Fruit fly (Drosophila melanogaster) whole organism, adult: Measurements from ENCODE around the gene CCAP.

Experiments
- CG11617 ChIP-seq: fragments of 200-800 bp; sonication (Bioruptor generic); optimal IDR thresholded peaks from 2 replicates; lab custom pipeline; 2017; ENCODE audit warnings: mild to moderate bottlenecking, missing biosample characterization, missing genetic modification reagents, missing genetic modification characterization
- CG33017 ChIP-seq: fragments of 200-800 bp; sonication (Bioruptor generic); optimal IDR thresholded peaks from 2 replicates; lab custom pipeline; 2018; ENCODE audit warnings: missing biosample characterization, mild to moderate bottlenecking, missing genetic modification characterization, moderate library complexity
- CG7045 ChIP-seq: fragments of 200-800 bp; sonication (Bioruptor generic); optimal IDR thresholded peaks from 2 replicates; lab custom pipeline; 2017; ENCODE audit warnings: missing biosample characterization, mild to moderate bottlenecking, missing genetic modification characterization
- CG7101 ChIP-seq: fragments of 200-800 bp; sonication (Bioruptor generic); optimal IDR thresholded peaks from 2 replicates; lab custom pipeline; 2018; ENCODE audit warnings: missing biosample characterization, mild to moderate bottlenecking, missing genetic modification characterization, moderate library complexity
- Crg-1 ChIP-seq: fragments of 200-800 bp; sonication (Bioruptor generic); optimal IDR thresholded peaks from 2 replicates; lab custom pipeline; 2016; ENCODE audit warnings: missing biosample characterization, missing genetic modification characterization
- Hr96 ChIP-seq: fragments of 200-800 bp; sonication (Bioruptor generic); optimal IDR thresholded peaks from 2 replicates; lab custom pipeline; 2016; ENCODE audit warnings: missing biosample characterization, missing genetic modification characterization
- Mnt ChIP-seq: fragments of 200-800 bp; sonication (Bioruptor generic); optimal IDR thresholded peaks from 2 replicates; lab custom pipeline; 2016; ENCODE audit warnings: missing biosample characterization, mild to moderate bottlenecking, missing genetic modification characterization
- bab1 ChIP-seq: fragments of 200-800 bp; sonication (Bioruptor generic); optimal IDR thresholded peaks from 3 replicates; lab custom pipeline; 2019; ENCODE audit warnings: missing biosample characterization, mild to moderate bottlenecking, missing genetic modification characterization, moderate library complexity
- cic ChIP-seq: fragments of 200-800 bp; sonication (Bioruptor generic); optimal IDR thresholded peaks from 2 replicates; lab custom pipeline; 2017; ENCODE audit warnings: missing biosample characterization, mild to moderate bottlenecking, missing genetic modification characterization, moderate library complexity
- kay ChIP-seq: fragments of 200-800 bp; sonication (Bioruptor generic); peaks from one replicate; lab custom pipeline; 2016; ENCODE audit warnings: missing biosample characterization, missing genetic modification characterization, borderline replicate concordance
- tj ChIP-seq: fragments of 200-800 bp; sonication (Bioruptor generic); optimal IDR thresholded peaks from 3 replicates; lab custom pipeline; 2017; ENCODE audit warnings: missing biosample characterization, mild to moderate bottlenecking, missing genetic modification characterization, moderate library complexity
- toe ChIP-seq: fragments of 200-800 bp; sonication (Bioruptor generic); optimal IDR thresholded peaks from 2 replicates; lab custom pipeline; 2016; ENCODE audit warnings: missing biosample characterization, missing genetic modification characterization

DNA sequence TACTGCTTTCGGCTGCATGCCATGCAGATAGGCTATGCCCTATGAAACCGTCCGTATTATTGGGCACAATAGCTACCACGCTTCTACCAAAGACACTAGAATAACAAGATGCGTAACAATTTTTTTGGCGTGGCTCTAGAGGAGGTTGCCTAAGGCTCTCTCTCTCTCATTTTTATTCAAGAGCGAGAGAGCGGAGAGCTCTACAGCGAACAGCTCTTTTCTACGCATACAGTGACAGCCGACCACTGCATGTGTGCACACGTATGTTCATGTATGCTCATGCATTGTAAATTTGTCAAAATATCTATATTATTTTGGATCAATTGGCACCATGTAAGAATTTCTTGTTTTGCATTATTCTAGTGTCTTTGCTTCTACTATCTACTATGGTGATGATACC is 31.1 kb upstream of the CCAP start:
- no peak for TF ChIP-seq kay
- no peak for TF ChIP-seq bab1
- no peak for TF ChIP-seq Crg-1
- no peak for TF ChIP-seq CG11617
- no peak for TF ChIP-seq CG7101 (tag; lab: Kevin White, UChicago)
- no peak for TF ChIP-seq tj (GFP tag; lab: Kevin White, UChicago)
- no peak for TF ChIP-seq CG33017
- TF ChIP-seq CG7045 (GFP tag; lab: Kevin White, UChicago) = no peak
- TF ChIP-seq Mnt (GFP tag; lab: Kevin White, UChicago) = no peak
- no peak for TF ChIP-seq Hr96 (GFP tag; lab: Kevin White, UChicago)
- no peak for TF ChIP-seq toe (GFP tag; lab: Kevin White, UChicago)
- TF ChIP-seq cic (GFP tag; lab: Kevin White, UChicago) = no peak
